Worm (Caenorhabditis elegans): ENCODE data around the gene srh-241.

ce11 chrV:2832666-2833065, 36.7 kb downstream of the srh-241 start, which contains the start of gene srj-50:
- TF ChIP-seq ets-7 (tag; optimal IDR thresholded peaks at IDR 0.05), result no peak
- no peak for TF ChIP-seq pes-1 (GFP tag; IDR thresholded peaks at IDR 0.05)
- no peak for TF ChIP-seq hmbx-1 (tag; optimal IDR thresholded peaks at IDR 0.05)
- no peak for TF ChIP-seq hmg-4 (GFP tag; optimal IDR thresholded peaks at IDR 0.05)
- TF ChIP-seq ama-1 (optimal IDR thresholded peaks at IDR 0.05), result no peak
- TF ChIP-seq ceh-36 (tag; optimal IDR thresholded peaks at IDR 0.05), result no peak
- TF ChIP-seq flt-1 (GFP tag; IDR thresholded peaks at IDR 0.05), result no peak
- no peak for TF ChIP-seq B0310.2 (tag; optimal IDR thresholded peaks at IDR 0.05)

Data from whole organism, early embryonic.